Worm (Caenorhabditis elegans) whole organism, L2 larva: ENCODE data around the gene rps-8.

ENCODE experiments used
- C34F6.9 ChIP-seq: fragments of 150-350 bp; optimal IDR thresholded peaks from 2 replicates; lab custom pipeline; 2014; ENCODE audit warnings: missing biosample characterization, missing genetic modification characterization
- F13H6.1 ChIP-seq: sonication (generic microtip); optimal IDR thresholded peaks from 2 replicates; lab custom pipeline; 2016; ENCODE audit warnings: missing genetic modification characterization, missing compliant biosample characterization
- R02D3.7 ChIP-seq: fragments of 150-350 bp; optimal IDR thresholded peaks from 2 replicates; lab custom pipeline; 2014; ENCODE audit warnings: missing biosample characterization, missing genetic modification characterization
- Y55F3AM.14 ChIP-seq: fragments of 200-800 bp; sonication (Bioruptor generic); optimal IDR thresholded peaks from 2 replicates; lab custom pipeline; 2018; ENCODE audit warnings: mild to moderate bottlenecking, missing genetic modification characterization, missing compliant biosample characterization
- ZK546.5 ChIP-seq: sonication (generic microtip); optimal IDR thresholded peaks from 2 replicates; lab custom pipeline; 2017; ENCODE audit warnings: missing biosample characterization, missing genetic modification characterization
- alr-1 ChIP-seq: fragments of 150-350 bp; optimal IDR thresholded peaks from 2 replicates; lab custom pipeline; 2014; ENCODE audit warnings: missing biosample characterization, missing genetic modification characterization
- aly-2 ChIP-seq: fragments of 150-350 bp; optimal IDR thresholded peaks from 2 replicates; lab custom pipeline; 2014; ENCODE audit warnings: missing biosample characterization, missing genetic modification characterization
- ama-1 ChIP-seq: fragments of 150-350 bp; optimal IDR thresholded peaks from 2 replicates; lab custom pipeline; 2018; ENCODE audit warnings: inconsistent platforms
- ceh-16 ChIP-seq: fragments of 150-350 bp; optimal IDR thresholded peaks from 2 replicates; lab custom pipeline; 2014; ENCODE audit warnings: missing biosample characterization, missing genetic modification characterization
- ceh-82 ChIP-seq: fragments of 150-350 bp; optimal IDR thresholded peaks from 2 replicates; lab custom pipeline; 2014; ENCODE audit warnings: missing biosample characterization, missing genetic modification characterization
- crh-2 ChIP-seq: sonication (generic microtip); optimal IDR thresholded peaks from 2 replicates; lab custom pipeline; 2017; ENCODE audit warnings: missing biosample characterization, missing genetic modification characterization
- egl-27 ChIP-seq: sonication (generic microtip); optimal IDR thresholded peaks from 3 replicates; lab custom pipeline; 2017; ENCODE audit warnings: missing biosample characterization, missing genetic modification reagents, missing genetic modification characterization
- elt-1 ChIP-seq: fragments of 150-350 bp; optimal IDR thresholded peaks from 2 replicates; lab custom pipeline; 2014; ENCODE audit warnings: missing biosample characterization, missing genetic modification characterization
- elt-3 ChIP-seq: sonication (generic microtip); optimal IDR thresholded peaks from 2 replicates; lab custom pipeline; 2017; ENCODE audit warnings: missing biosample characterization, missing genetic modification characterization
- fos-1 ChIP-seq: fragments of 150-350 bp; optimal IDR thresholded peaks from 2 replicates; lab custom pipeline; 2014; ENCODE audit warnings: missing biosample characterization, missing genetic modification characterization
- lin-13 ChIP-seq: fragments of 150-350 bp; optimal IDR thresholded peaks from 2 replicates; lab custom pipeline; 2014; ENCODE audit warnings: missing biosample characterization, missing genetic modification reagents, missing genetic modification characterization
- lin-39 ChIP-seq: fragments of 150-350 bp; optimal IDR thresholded peaks from 2 replicates; lab custom pipeline; 2014; ENCODE audit warnings: missing biosample characterization, missing genetic modification reagents, missing genetic modification characterization
- lsy-2 ChIP-seq, 2 experiments: fragments of 150-350 bp in 1 of 2; sonication (generic microtip) in 1 of 2; optimal IDR thresholded peaks; 2 replicates each; lab custom pipeline; 2014 to 2017; ENCODE audit warnings: missing biosample characterization in 2 of 2, missing genetic modification characterization in 2 of 2
- mab-5 ChIP-seq: fragments of 150-350 bp; optimal IDR thresholded peaks from 2 replicates; lab custom pipeline; 2014; ENCODE audit warnings: missing biosample characterization, missing genetic modification characterization
- mbf-1 ChIP-seq: sonication (generic microtip); optimal IDR thresholded peaks from 2 replicates; lab custom pipeline; 2017; ENCODE audit warnings: missing biosample characterization, missing genetic modification characterization
- mdl-1 ChIP-seq, 2 experiments: fragments of 150-350 bp in 1 of 2; sonication (generic microtip) in 1 of 2; optimal IDR thresholded peaks; 2 replicates each; lab custom pipeline; 2017; ENCODE audit warnings: missing biosample characterization in 2 of 2, missing genetic modification characterization in 2 of 2
- nhr-11 ChIP-seq: fragments of 150-350 bp; optimal IDR thresholded peaks from 2 replicates; lab custom pipeline; 2014; ENCODE audit warnings: missing biosample characterization, missing genetic modification characterization
- nhr-129 ChIP-seq: fragments of 150-350 bp; optimal IDR thresholded peaks from 2 replicates; lab custom pipeline; 2014; ENCODE audit warnings: missing biosample characterization, missing genetic modification characterization
- nhr-23 ChIP-seq: fragments of 150-350 bp; optimal IDR thresholded peaks from 2 replicates; lab custom pipeline; 2014; ENCODE audit warnings: missing biosample characterization, missing genetic modification reagents, missing genetic modification characterization
- nhr-237 ChIP-seq: fragments of 150-350 bp; optimal IDR thresholded peaks from 2 replicates; lab custom pipeline; 2014; ENCODE audit warnings: missing biosample characterization, missing genetic modification characterization
- nhr-25 ChIP-seq: fragments of 150-350 bp; sonication (generic microtip); optimal IDR thresholded peaks from 3 replicates; lab custom pipeline; 2014; ENCODE audit warnings: missing biosample characterization, missing genetic modification characterization
- nhr-6 ChIP-seq: fragments of 150-350 bp; optimal IDR thresholded peaks from 2 replicates; lab custom pipeline; 2014; ENCODE audit warnings: missing biosample characterization, missing genetic modification characterization
- nhr-77 ChIP-seq: fragments of 150-350 bp; optimal IDR thresholded peaks from 2 replicates; lab custom pipeline; 2014; ENCODE audit warnings: missing biosample characterization, missing genetic modification characterization
- sem-4 ChIP-seq: fragments of 150-350 bp; optimal IDR thresholded peaks from 2 replicates; lab custom pipeline; 2014; ENCODE audit warnings: missing biosample characterization, missing genetic modification reagents, missing genetic modification characterization
- snpc-4 ChIP-seq: fragments of 150-350 bp; optimal IDR thresholded peaks from 2 replicates; lab custom pipeline; 2014; ENCODE audit warnings: missing biosample characterization, missing genetic modification characterization
- unc-39 ChIP-seq: fragments of 150-350 bp; optimal IDR thresholded peaks from 2 replicates; lab custom pipeline; 2014; ENCODE audit warnings: missing biosample characterization, missing genetic modification characterization
- unc-62 ChIP-seq: fragments of 150-350 bp; optimal IDR thresholded peaks from 2 replicates; lab custom pipeline; 2014; ENCODE audit warnings: missing biosample characterization, missing genetic modification reagents, missing genetic modification characterization
- zag-1 ChIP-seq: fragments of 150-350 bp; optimal IDR thresholded peaks from 2 replicates; lab custom pipeline; 2014; ENCODE audit warnings: missing biosample characterization, missing genetic modification characterization
- ztf-1 ChIP-seq: fragments of 200-800 bp; sonication (Bioruptor generic); conservative IDR thresholded peaks from 2 replicates; pipeline ENCODE4 v1.3.6; 2022; ENCODE audit warnings: missing genetic modification characterization, missing compliant biosample characterization
- ztf-11 ChIP-seq: sonication (generic microtip); optimal IDR thresholded peaks from 2 replicates; lab custom pipeline; 2017; ENCODE audit warnings: missing biosample characterization, missing genetic modification characterization
- ztf-4 ChIP-seq: fragments of 150-350 bp; optimal IDR thresholded peaks from 2 replicates; lab custom pipeline; 2014; ENCODE audit warnings: missing biosample characterization, missing genetic modification characterization

Gene rps-8

ce11 chrIV:7313397-7313910, at the start of gene rps-8:
Gene rps-8, minus strand, starts transcription at chrIV:7313860.
- TF ChIP-seq elt-1 = no peak
- no peak for TF ChIP-seq aly-2
- TF ChIP-seq alr-1 (tag; lab: Kevin White, UChicago) = no peak
- no peak for TF ChIP-seq mdl-1 (tag; optimal IDR thresholded peaks at IDR 0.05; lab: Kevin White, UChicago)
- TF ChIP-seq nhr-237 = no peak
- no peak for TF ChIP-seq nhr-77 (tag; lab: Kevin White, UChicago)
- TF ChIP-seq mab-5 (tag; lab: Kevin White, UChicago) = no peak

- TF ChIP-seq crh-2 (tag; lab: Kevin White, UChicago) (no peak), sem-4 (tag; lab: Kevin White, UChicago) (no peak), nhr-11 (tag; lab: Kevin White, UChicago) (no peak), lsy-2 (tag; optimal IDR thresholded peaks at IDR 0.05; lab: Kevin White, UChicago) (no peak), zag-1 (no peak), ZK546.5 (no peak), lin-13 (GFP tag; lab: Kevin White, UChicago) (no peak), Y55F3AM.14 (GFP tag; lab: Kevin White, UChicago) (no peak), ztf-11 (tag; lab: Kevin White, UChicago) (no peak), ama-1 (lab: Kevin White, UChicago) (no peak), ztf-4 (tag; lab: Kevin White, UChicago) (no peak)
Measured at ce11 chrIV:7346751-7347150, 33.1 kb upstream of the rps-8 start, which contains the start of gene daf-42. Gene daf-42, minus strand, starts transcription at chrIV:7346851.

ce11 chrIV:7344020-7344419, 30.4 kb upstream of the rps-8 start:
- TF ChIP-seq nhr-129 (tag; lab: Kevin White, UChicago) = peak; percentile 29
- TF ChIP-seq nhr-25 (tag; lab: Kevin White, UChicago) = no peak

- TF ChIP-seq egl-27 (tag; lab: Kevin White, UChicago) (no peak), alr-1 (tag; lab: Kevin White, UChicago) (no peak), C34F6.9 (tag; lab: Kevin White, UChicago) (no peak), lin-39 (tag; lab: Kevin White, UChicago) (no peak), unc-62 (GFP tag; lab: Kevin White, UChicago) (no peak)
Measured at ce11 chrIV:7342144-7342543, 28.5 kb upstream of the rps-8 start.

ce11 chrIV:7339095-7339494, 25.4 kb upstream of the rps-8 start:
- TF ChIP-seq unc-62 (GFP tag; lab: Kevin White, UChicago) (no peak), lin-39 (tag; lab: Kevin White, UChicago) (no peak), alr-1 (tag; lab: Kevin White, UChicago) (no peak), ZK546.5 (no peak), R02D3.7 (tag; lab: Kevin White, UChicago) (no peak), ceh-82 (no peak), elt-3 (tag; lab: Kevin White, UChicago) (no peak), lin-13 (GFP tag; lab: Kevin White, UChicago) (no peak), elt-1 (no peak), mbf-1 (tag; lab: Kevin White, UChicago) (no peak), ceh-16 (tag; lab: Kevin White, UChicago) (no peak), unc-39 (tag; lab: Kevin White, UChicago) (no peak), F13H6.1 (tag; lab: Kevin White, UChicago) (no peak), ztf-1 (no peak), fos-1 (tag; lab: Kevin White, UChicago) (no peak), nhr-23 (tag; lab: Kevin White, UChicago) (no peak), snpc-4 (tag; lab: Kevin White, UChicago) (no peak), nhr-6 (no peak), ama-1 (lab: Kevin White, UChicago) (no peak)
